Worm (Caenorhabditis elegans) whole organism, midembryonic: ENCODE results near the gene mca-3.

Experiments
- T22C8.4 ChIP-seq: fragments of 200-800 bp; sonication (Bioruptor generic); IDR thresholded peaks from 2 replicates; pipeline ENCODE4 v1.3.6; 2022; ENCODE audit warnings: missing genetic modification characterization, missing compliant biosample characterization
- cog-1 ChIP-seq: sonication (generic microtip); optimal IDR thresholded peaks from 2 replicates; lab custom pipeline; 2016; ENCODE audit warnings: missing genetic modification characterization, missing compliant biosample characterization
- flt-1 ChIP-seq: fragments of 200-800 bp; sonication (Bioruptor generic); IDR thresholded peaks from 2 replicates; pipeline ENCODE4 v1.3.6; 2022; ENCODE audit warnings: missing genetic modification characterization, missing compliant biosample characterization
- klf-2 ChIP-seq: fragments of 200-800 bp; sonication (Bioruptor generic); conservative IDR thresholded peaks from 2 replicates; pipeline ENCODE4 v1.3.6; 2022; ENCODE audit warnings: missing genetic modification reagents, missing genetic modification characterization, missing compliant biosample characterization
- med-1 ChIP-seq: sonication (generic microtip); optimal IDR thresholded peaks from 2 replicates; lab custom pipeline; 2017; ENCODE audit warnings: missing genetic modification characterization, mild to moderate bottlenecking, missing compliant biosample characterization, antibody characterized with exemption, missing genetic modification reagents; ENCODE audit not compliant: insufficient read depth
- ref-1 ChIP-seq: fragments of 200-800 bp; sonication (Bioruptor generic); conservative IDR thresholded peaks from 2 replicates; pipeline ENCODE4 v1.3.6; 2022; ENCODE audit warnings: missing genetic modification reagents, missing genetic modification characterization, missing compliant biosample characterization
- tab-1 ChIP-seq: fragments of 200-800 bp; sonication (Bioruptor generic); IDR thresholded peaks from 2 replicates; pipeline ENCODE4 v1.3.6; 2022; ENCODE audit warnings: missing genetic modification characterization, missing compliant biosample characterization
- ztf-23 ChIP-seq: fragments of 200-800 bp; sonication (Bioruptor generic); IDR thresholded peaks from 2 replicates; pipeline ENCODE4 v1.3.6; 2022; ENCODE audit warnings: missing genetic modification reagents, missing genetic modification characterization, missing compliant biosample characterization
- ztf-29 ChIP-seq: fragments of 200-800 bp; sonication (Bioruptor generic); IDR thresholded peaks from 2 replicates; pipeline ENCODE4 v1.3.6; 2022; ENCODE audit warnings: missing genetic modification reagents, missing genetic modification characterization, missing compliant biosample characterization

mca-3 gene

DNA sequence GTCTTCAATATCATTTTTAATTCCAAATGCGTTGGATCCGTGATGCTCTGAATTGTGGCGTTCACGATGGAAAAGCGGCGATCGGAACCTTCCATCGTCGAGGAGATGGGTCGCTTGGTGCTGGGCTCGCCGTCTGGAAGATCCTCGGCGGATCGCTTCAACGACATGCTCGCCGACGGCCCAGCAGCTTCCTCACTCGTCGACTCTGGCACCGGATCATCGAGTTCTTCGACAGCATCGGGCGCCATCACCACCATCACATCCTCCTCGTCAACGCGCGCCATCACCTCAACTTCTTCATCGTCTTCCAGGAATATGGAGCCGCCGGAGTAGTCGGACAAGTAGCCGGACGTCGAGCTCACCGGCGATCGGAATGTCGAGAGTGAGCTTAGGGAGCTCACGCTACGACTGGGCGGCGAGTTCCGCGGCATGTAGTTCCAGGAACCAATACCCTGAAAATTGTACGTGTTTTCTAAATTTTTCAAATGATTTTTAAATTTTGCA lies 70.0 kb downstream of the mca-3 start, which contains the start of gene Y67D8C.6:
Gene Y67D8C.6 (minus strand): TSS at position 454 of the 504 bp plus-strand sequence.
- TF ChIP-seq tab-1: no peak
- no peak for TF ChIP-seq ztf-29 (GFP tag; lab: Robert Waterston, UW)
- TF ChIP-seq ref-1 (GFP tag; lab: Robert Waterston, UW): no peak

DNA sequence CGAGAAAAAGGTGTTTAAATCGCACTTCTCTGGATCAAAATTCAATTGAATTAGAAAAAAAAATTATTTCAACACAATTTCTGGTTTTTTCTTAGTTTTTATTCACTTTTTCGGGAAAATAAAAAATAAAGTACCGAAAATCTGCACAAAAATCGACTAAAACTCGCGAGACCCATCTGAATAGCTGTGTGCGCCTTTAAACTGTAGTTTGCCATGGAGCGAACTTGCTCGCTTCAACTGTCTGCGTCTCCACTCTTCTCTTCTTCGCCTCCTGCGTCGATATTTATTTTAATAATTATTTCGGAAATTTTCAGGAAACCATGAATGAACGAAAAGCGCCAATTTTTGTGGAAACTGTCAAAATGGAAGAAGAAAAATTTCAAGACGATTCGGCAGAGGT lies 77.1 kb downstream of the mca-3 start:
- TF ChIP-seq T22C8.4 (no peak), ref-1 (GFP tag; lab: Robert Waterston, UW) (no peak), klf-2 (no peak), ztf-23 (GFP tag; lab: Robert Waterston, UW) (no peak), ztf-29 (GFP tag; lab: Robert Waterston, UW) (no peak), tab-1 (no peak), flt-1 (GFP tag; lab: Robert Waterston, UW) (no peak), cog-1 (tag; lab: Kevin White, UChicago) (no peak), med-1 (GFP tag; lab: Kevin White, UChicago) (no peak)

DNA sequence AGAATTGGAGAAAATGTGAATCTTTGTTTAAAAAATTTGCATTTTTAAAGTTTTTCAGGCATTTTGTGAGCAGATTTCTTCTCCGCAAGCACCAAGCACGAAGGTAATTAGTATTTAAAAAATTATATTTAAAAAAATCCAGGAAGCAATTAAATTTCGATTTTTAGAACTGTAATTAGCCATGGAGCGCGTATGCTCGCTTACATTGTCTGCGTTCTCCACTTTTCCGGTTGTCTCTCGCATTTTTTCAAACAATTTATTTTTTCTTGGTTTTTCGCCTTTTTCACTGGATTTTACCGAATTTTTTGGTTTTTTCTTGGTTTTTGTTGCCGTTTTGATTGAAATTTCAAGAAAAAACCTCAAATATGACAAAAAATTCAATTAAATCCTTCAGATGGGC lies 77.6 kb downstream of the mca-3 start:
- TF ChIP-seq ztf-29 (GFP tag; lab: Robert Waterston, UW): no peak
- TF ChIP-seq ref-1 (GFP tag; lab: Robert Waterston, UW): no peak
- no peak for TF ChIP-seq flt-1 (GFP tag; lab: Robert Waterston, UW)
- no peak for TF ChIP-seq ztf-23 (GFP tag; lab: Robert Waterston, UW)
- no peak for TF ChIP-seq klf-2
- no peak for TF ChIP-seq cog-1 (tag; lab: Kevin White, UChicago)
- TF ChIP-seq tab-1: no peak
- TF ChIP-seq T22C8.4: no peak
- no peak for TF ChIP-seq med-1 (GFP tag; lab: Kevin White, UChicago)

DNA sequence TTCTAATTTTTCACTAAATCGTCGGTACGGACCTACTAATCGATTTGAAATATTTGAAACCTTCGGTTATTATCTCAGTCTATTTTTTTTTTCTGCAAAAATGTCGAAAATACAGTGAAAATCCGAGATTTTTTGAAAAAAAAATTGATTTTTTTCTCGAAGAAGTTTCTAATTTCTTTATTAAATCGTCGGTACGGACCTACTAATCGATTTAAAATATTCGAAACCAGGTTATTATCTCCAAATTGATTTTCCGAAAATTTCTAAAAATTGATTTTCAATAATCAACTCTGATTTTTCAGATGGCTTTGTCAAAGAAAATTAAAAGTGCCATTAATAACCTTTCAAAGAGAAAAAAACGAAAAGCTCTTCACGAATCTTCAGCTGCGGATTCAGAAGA lies 79.5 kb downstream of the mca-3 start, which contains the start of gene ivph-3:
Gene ivph-3 (plus strand): TSS at position 301 of the 400 bp plus-strand sequence.
- no peak for TF ChIP-seq cog-1 (tag; lab: Kevin White, UChicago)
- no peak for TF ChIP-seq ref-1 (GFP tag; lab: Robert Waterston, UW)
- TF ChIP-seq med-1 (GFP tag; lab: Kevin White, UChicago): no peak
- TF ChIP-seq tab-1: no peak
- no peak for TF ChIP-seq flt-1 (GFP tag; lab: Robert Waterston, UW)
- no peak for TF ChIP-seq klf-2
- no peak for TF ChIP-seq T22C8.4
- TF ChIP-seq ztf-23 (GFP tag; lab: Robert Waterston, UW): no peak
